Worm (Caenorhabditis elegans) whole organism, mixed stage, embryonic: ENCODE measurements around the gene T05A8.6.

ENCODE experiments used
- mls-2 ChIP-seq: sonication (generic microtip); optimal IDR thresholded peaks from 2 replicates; lab custom pipeline; 2016; ENCODE audit warnings: mild to moderate bottlenecking, missing genetic modification characterization, moderate library complexity, missing compliant biosample characterization
- unc-39 ChIP-seq: fragments of 150-350 bp; optimal IDR thresholded peaks from 2 replicates; lab custom pipeline; 2014; ENCODE audit warnings: missing biosample characterization, missing genetic modification characterization

DNA sequence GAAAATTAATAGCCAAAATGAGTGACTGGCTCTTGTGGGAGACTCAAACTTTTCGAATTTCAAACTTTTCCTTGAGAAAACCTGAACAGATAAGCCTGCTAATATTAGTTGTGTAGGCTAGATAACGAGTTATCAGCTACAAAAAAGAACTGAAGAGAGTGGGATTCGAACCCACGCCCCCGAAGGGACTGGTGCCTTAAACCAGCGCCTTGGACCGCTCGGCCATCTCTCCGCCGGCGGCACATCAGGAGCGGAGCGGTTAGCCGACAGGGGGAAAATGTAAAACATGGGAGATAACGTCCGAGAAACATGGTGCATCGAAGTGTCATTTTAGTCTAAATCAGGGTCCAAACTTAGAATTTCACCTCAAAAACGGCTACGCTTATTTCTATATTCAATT, 3.9 kb downstream of the T05A8.6 start:
- TF ChIP-seq unc-39 (tag; lab: Kevin White, UChicago) = no peak
- no peak for TF ChIP-seq mls-2 (tag; lab: Kevin White, UChicago)
